Worm (Caenorhabditis elegans) whole organism, dauer: ENCODE results near the gene str-1.

Experiments used
- unc-62 ChIP-seq: sonication (generic microtip); optimal IDR thresholded peaks from 2 replicates; lab custom pipeline; 2017; ENCODE audit warnings: missing biosample characterization, missing genetic modification reagents, missing genetic modification characterization

str-1 gene

ce11 chrIV:7173489-7173888, at the start of gene str-1:
str-1 (plus strand) TSS chrIV:7173789.
- TF ChIP-seq unc-62 (GFP tag; lab: Kevin White, UChicago): no peak

- TF ChIP-seq unc-62 (GFP tag; lab: Kevin White, UChicago): no peak
Measured at ce11 chrIV:7131780-7132179, 41.8 kb upstream of the str-1 start, which contains the start of gene grsp-3. grsp-3 (minus strand) TSS chrIV:7131928.

ce11 chrIV:7133140-7133539, 40.4 kb upstream of the str-1 start, which contains the start of gene cyn-12:
cyn-12 (minus strand) TSS chrIV:7133217.
- TF ChIP-seq unc-62 (GFP tag; lab: Kevin White, UChicago): no peak

ce11 chrIV:7133983-7134382, 39.6 kb upstream of the str-1 start, which contains the start of gene mutd-1:
mutd-1 (minus strand) TSS chrIV:7134083.
- no peak for TF ChIP-seq unc-62 (GFP tag; lab: Kevin White, UChicago)

ce11 chrIV:7139143-7139542, 34.4 kb upstream of the str-1 start:
- TF ChIP-seq unc-62 (GFP tag; lab: Kevin White, UChicago): no peak

ce11 chrIV:7144670-7145257, 28.8 kb upstream of the str-1 start, which contains the start of gene hecd-1:
hecd-1 (minus strand) TSS chrIV:7144720.
- no peak for TF ChIP-seq unc-62 (GFP tag; lab: Kevin White, UChicago)

ce11 chrIV:7147722-7148121, 25.9 kb upstream of the str-1 start:
- no peak for TF ChIP-seq unc-62 (GFP tag; lab: Kevin White, UChicago)

ce11 chrIV:7149020-7149601, 24.5 kb upstream of the str-1 start, which contains the start of gene C34D4.4:
C34D4.4 (plus strand) TSS chrIV:7149361.
- no peak for TF ChIP-seq unc-62 (GFP tag; lab: Kevin White, UChicago)

- no peak for TF ChIP-seq unc-62 (GFP tag; lab: Kevin White, UChicago)
Measured at ce11 chrIV:7152409-7152808, 21.2 kb upstream of the str-1 start, which contains the start of gene col-113. col-113 (minus strand) TSS chrIV:7152509.

ce11 chrIV:7153362-7153761, 20.2 kb upstream of the str-1 start, which contains the start of gene C34D4.3:
C34D4.3 (plus strand) TSS chrIV:7153662.
- no peak for TF ChIP-seq unc-62 (GFP tag; lab: Kevin White, UChicago)

ce11 chrIV:7154356-7154755, 19.2 kb upstream of the str-1 start, which contains the start of gene C34D4.2:
C34D4.2 (plus strand) TSS chrIV:7154656.
- no peak for TF ChIP-seq unc-62 (GFP tag; lab: Kevin White, UChicago)

- no peak for TF ChIP-seq unc-62 (GFP tag; lab: Kevin White, UChicago)
Measured at ce11 chrIV:7156356-7156755, 17.2 kb upstream of the str-1 start, which contains the start of gene maph-9. maph-9 (plus strand) TSS chrIV:7156628.

- no peak for TF ChIP-seq unc-62 (GFP tag; lab: Kevin White, UChicago)
Measured at ce11 chrIV:7158161-7158560, 15.4 kb upstream of the str-1 start.

- TF ChIP-seq unc-62 (GFP tag; lab: Kevin White, UChicago): no peak
Measured at ce11 chrIV:7159586-7159985, 14.0 kb upstream of the str-1 start.

ce11 chrIV:7165723-7166122, 7.9 kb upstream of the str-1 start, which contains the start of gene rpc-1:
rpc-1 (minus strand) TSS chrIV:7165748.
- TF ChIP-seq unc-62 (GFP tag; lab: Kevin White, UChicago): no peak

ce11 chrIV:7166553-7166952, 7.0 kb upstream of the str-1 start, which contains the start of gene C42D4.18:
C42D4.18 (plus strand) TSS chrIV:7166783.
- no peak for TF ChIP-seq unc-62 (GFP tag; lab: Kevin White, UChicago)
